Worm (Caenorhabditis elegans): Measurements from ENCODE around the gene F45E4.5.

F45E4.5 gene

ce11 chrIV:7628942-7629341 is at the start of gene F45E4.5:
TSS of gene F45E4.5 (minus strand) at chrIV:7629042.
- no peak for TF ChIP-seq efl-1 (optimal IDR thresholded peaks at IDR 0.05)
- TF ChIP-seq efl-1 (GFP tag; optimal IDR thresholded peaks at IDR 0.05 in 1 of 2): peak in 1 of 2 experiments; percentile 2
- TF ChIP-seq fkh-4 (tag; optimal IDR thresholded peaks at IDR 0.05; ENCODE audit: borderline replicate concordance): no peak

- TF ChIP-seq lin-14 (GFP tag; optimal IDR thresholded peaks at IDR 0.05): peak; percentile 29
- no peak for TF ChIP-seq xbp-1 (tag; optimal IDR thresholded peaks at IDR 0.05)
Observed at ce11 chrIV:7674874-7675273, 46.0 kb upstream of the F45E4.5 start, which contains the start of gene itr-1. TSS of gene itr-1 (plus strand) at chrIV:7675174.

ce11 chrIV:7672872-7673271 is 44.0 kb upstream of the F45E4.5 start, which contains the start of gene C08G9.2:
TSS of gene C08G9.2 (minus strand) at chrIV:7672972.
- TF ChIP-seq ceh-63 (GFP tag; optimal IDR thresholded peaks at IDR 0.05): no peak
- no peak for TF ChIP-seq unc-86 (tag; optimal IDR thresholded peaks at IDR 0.05)
- TF ChIP-seq lin-13 (GFP tag; optimal IDR thresholded peaks at IDR 0.05): no peak
- no peak for TF ChIP-seq alr-1 (tag; optimal IDR thresholded peaks at IDR 0.05; ENCODE audit: borderline replicate concordance)
- no peak for TF ChIP-seq mef-2 (tag; optimal IDR thresholded peaks at IDR 0.05)
- TF ChIP-seq elt-3 (tag; optimal IDR thresholded peaks at IDR 0.05): no peak
- TF ChIP-seq unc-62 (GFP tag; optimal IDR thresholded peaks at IDR 0.05): no peak
- TF ChIP-seq sox-4 (tag; optimal IDR thresholded peaks at IDR 0.05): no peak
- TF ChIP-seq blmp-1 (tag; optimal IDR thresholded peaks at IDR 0.05): no peak
- no peak for TF ChIP-seq hlh-17 (GFP tag; optimal IDR thresholded peaks at IDR 0.05; ENCODE audit: borderline replicate concordance)
- TF ChIP-seq unc-130 (tag; optimal IDR thresholded peaks at IDR 0.05): no peak
- no peak for TF ChIP-seq nhr-84 (tag; optimal IDR thresholded peaks at IDR 0.05)
- no peak for TF ChIP-seq lin-35 (GFP tag; optimal IDR thresholded peaks at IDR 0.05)
- no peak for TF ChIP-seq jun-1 (tag; optimal IDR thresholded peaks at IDR 0.05)
- no peak for TF ChIP-seq nhr-90 (tag; optimal IDR thresholded peaks at IDR 0.05; ENCODE audit: poor library complexity)
- no peak for TF ChIP-seq ztf-11 (tag; optimal IDR thresholded peaks at IDR 0.05)

ce11 chrIV:7663006-7663405 is 34.2 kb upstream of the F45E4.5 start:
- TF ChIP-seq isw-1 (GFP tag; IDR thresholded peaks at IDR 0.05) (no peak), ceh-82 (tag; optimal IDR thresholded peaks at IDR 0.05) (peak in 1 of 3 experiments; percentile 19), mab-9 (GFP tag; IDR thresholded peaks at IDR 0.05) (peak; percentile 6; the same call in 1 of the 2 replicates), swsn-7 (tag; optimal IDR thresholded peaks at IDR 0.05) (peak; percentile 24), ceh-63 (GFP tag; optimal IDR thresholded peaks at IDR 0.05) (no peak), C34B4.2 (tag; optimal IDR thresholded peaks at IDR 0.05) (no peak), rnt-1 (tag; optimal IDR thresholded peaks at IDR 0.05) (peak; percentile 19), lin-14 (GFP tag; optimal IDR thresholded peaks at IDR 0.05) (peak; percentile 79), tbx-2 (tag; optimal IDR thresholded peaks at IDR 0.05) (peak; percentile 3), grh-1 (GFP tag; IDR thresholded peaks at IDR 0.05) (no peak)

DNA sequence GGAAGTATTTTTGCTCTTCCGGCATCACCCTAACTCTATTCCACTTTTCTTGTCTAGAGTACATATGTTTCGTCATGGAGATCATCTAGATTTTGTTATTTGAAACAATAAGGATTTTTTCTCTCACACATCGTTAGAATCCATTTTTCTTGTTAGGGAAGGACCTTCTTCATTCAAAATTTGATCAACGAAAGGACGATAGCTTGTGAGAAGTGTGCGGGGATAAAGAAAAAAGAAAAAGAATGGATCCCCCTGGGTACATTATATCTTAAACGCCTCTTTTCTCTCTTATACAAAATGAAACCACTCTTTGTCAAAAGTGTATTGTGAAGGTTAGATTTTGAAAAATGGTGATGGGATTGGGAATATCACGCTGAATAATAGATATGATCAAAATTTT is 32.7 kb upstream of the F45E4.5 start:
- no peak for TF ChIP-seq blmp-1 (tag; optimal IDR thresholded peaks at IDR 0.05)
- TF ChIP-seq lin-39 (tag; optimal IDR thresholded peaks at IDR 0.05): no peak
- no peak for TF ChIP-seq C04F5.9 (tag; optimal IDR thresholded peaks at IDR 0.05)
- TF ChIP-seq lin-14 (GFP tag; optimal IDR thresholded peaks at IDR 0.05): peak; percentile 45

ce11 chrIV:7659481-7659880 is 30.6 kb upstream of the F45E4.5 start:
- TF ChIP-seq pax-3 (tag; optimal IDR thresholded peaks at IDR 0.05) (no peak), lin-14 (GFP tag; optimal IDR thresholded peaks at IDR 0.05) (peak; percentile 65), lin-35 (GFP tag; optimal IDR thresholded peaks at IDR 0.05) (no peak), ceh-90 (tag; optimal IDR thresholded peaks at IDR 0.05) (no peak), skn-1 (tag; optimal IDR thresholded peaks at IDR 0.05) (no peak), lin-13 (GFP tag; optimal IDR thresholded peaks at IDR 0.05) (no peak), dpl-1 (GFP tag; optimal IDR thresholded peaks at IDR 0.05) (no peak), xbp-1 (tag; optimal IDR thresholded peaks at IDR 0.05) (no peak), nhr-47 (tag; optimal IDR thresholded peaks at IDR 0.05) (no peak), pqm-1 (tag; optimal IDR thresholded peaks at IDR 0.05) (no peak), unc-98 (GFP tag; IDR thresholded peaks at IDR 0.05) (no peak), nhr-19 (GFP tag; conservative IDR thresholded peaks at IDR 0.05) (peak; percentile 21; the same call in 1 of the 2 replicates), hlh-4 (tag; optimal IDR thresholded peaks at IDR 0.05) (no peak), egl-27 (tag; optimal IDR thresholded peaks at IDR 0.05) (no peak), nhr-85 (tag) (no peak), efl-3 (GFP tag; optimal IDR thresholded peaks at IDR 0.05) (no peak), Y116A8C.19 (tag; optimal IDR thresholded peaks at IDR 0.05; ENCODE audit: borderline replicate concordance) (no peak)
